Worm (Caenorhabditis elegans) whole organism, L4 larva: Measurements from ENCODE around the gene rab-19.

Experiments used
- F49E8.2 ChIP-seq: sonication (generic microtip); optimal IDR thresholded peaks from 2 replicates; lab custom pipeline; 2016; ENCODE audit warnings: missing compliant biosample characterization, mild to moderate bottlenecking, missing genetic modification characterization, borderline replicate concordance
- ceh-20 ChIP-seq: fragments of 200-800 bp; sonication (Bioruptor generic); IDR thresholded peaks from 2 replicates; pipeline ENCODE4 v1.3.6; 2022; ENCODE audit warnings: missing genetic modification reagents, missing genetic modification characterization, missing compliant biosample characterization
- ceh-82 ChIP-seq: sonication (generic microtip); optimal IDR thresholded peaks from 2 replicates; lab custom pipeline; 2017; ENCODE audit warnings: missing biosample characterization, missing genetic modification characterization
- mep-1 ChIP-seq: fragments of 150-350 bp; sonication (generic microtip); optimal IDR thresholded peaks from 3 replicates; lab custom pipeline; 2014; ENCODE audit warnings: missing biosample characterization, missing genetic modification characterization

ce11 chrIV:13400456-13401364, 16.5 kb upstream of the rab-19 start, which contains the start of the genes memi-2 and cyp-31A5:
- TF ChIP-seq ceh-20 (GFP tag; lab: Robert Waterston, UW) (no peak), F49E8.2 (tag; lab: Kevin White, UChicago) (no peak), ceh-82 (no peak), mep-1 (tag; lab: Kevin White, UChicago) (no peak)
